Worm (Caenorhabditis elegans) whole organism, L3 larva: Measurements from ENCODE around the gene F18A11.5.
"Not testable (repeated sequence)": the region's sequence is repeated elsewhere in the genome, so short reads cannot be mapped to it uniquely, and the experiment has no call there.

Experiments used
- R02D3.7 ChIP-seq: fragments of 150-350 bp; optimal IDR thresholded peaks from 2 replicates; lab custom pipeline; 2014; ENCODE audit warnings: missing biosample characterization, missing genetic modification characterization
- ZK546.5 ChIP-seq: sonication (generic microtip); optimal IDR thresholded peaks from 2 replicates; lab custom pipeline; 2017; ENCODE audit warnings: missing biosample characterization, missing genetic modification characterization
- aly-2 ChIP-seq: fragments of 150-350 bp; optimal IDR thresholded peaks from 2 replicates; lab custom pipeline; 2014; ENCODE audit warnings: missing biosample characterization, missing genetic modification characterization
- ceh-16 ChIP-seq: sonication (generic microtip); optimal IDR thresholded peaks from 2 replicates; lab custom pipeline; 2017; ENCODE audit warnings: missing biosample characterization, missing genetic modification characterization
- ceh-28 ChIP-seq: fragments of 150-350 bp; optimal IDR thresholded peaks from 2 replicates; lab custom pipeline; 2014; ENCODE audit warnings: missing biosample characterization, missing genetic modification reagents, missing genetic modification characterization
- ceh-82 ChIP-seq: fragments of 150-350 bp; optimal IDR thresholded peaks from 2 replicates; lab custom pipeline; 2014; ENCODE audit warnings: missing biosample characterization, missing genetic modification characterization
- egl-27 ChIP-seq: sonication (generic microtip); optimal IDR thresholded peaks from 4 replicates; lab custom pipeline; 2017; ENCODE audit warnings: missing biosample characterization, missing genetic modification reagents, missing genetic modification characterization
- egl-5 ChIP-seq: fragments of 150-350 bp; optimal IDR thresholded peaks from 2 replicates; lab custom pipeline; 2017; ENCODE audit warnings: missing biosample characterization, missing genetic modification reagents, missing genetic modification characterization, inconsistent platforms
- elt-1 ChIP-seq: fragments of 150-350 bp; optimal IDR thresholded peaks from 2 replicates; lab custom pipeline; 2014; ENCODE audit warnings: missing biosample characterization, missing genetic modification characterization
- elt-2 ChIP-seq: sonication (generic microtip); optimal IDR thresholded peaks from 2 replicates; lab custom pipeline; 2016; ENCODE audit warnings: missing genetic modification reagents, mild to moderate bottlenecking, missing genetic modification characterization, missing compliant biosample characterization
- elt-3 ChIP-seq, 3 experiments: fragments of 150-350 bp in 1 of 3; sonication (generic microtip) in 2 of 3; optimal IDR thresholded peaks; 2 replicates in 2 of 3; 4 replicates in 1 of 3; lab custom pipeline; 2014 to 2017; ENCODE audit warnings: missing biosample characterization in 3 of 3, missing genetic modification characterization in 3 of 3
- eor-1 ChIP-seq, 2 experiments: fragments of 150-350 bp; optimal IDR thresholded peaks; 2 replicates each; lab custom pipeline; 2014 to 2018; ENCODE audit warnings: missing biosample characterization in 2 of 2, missing genetic modification characterization in 2 of 2
- fkh-10 ChIP-seq: sonication (generic microtip); optimal IDR thresholded peaks from 2 replicates; lab custom pipeline; 2017; ENCODE audit warnings: missing biosample characterization, missing genetic modification reagents, missing genetic modification characterization
- fkh-2 ChIP-seq: fragments of 150-350 bp; optimal IDR thresholded peaks from 2 replicates; lab custom pipeline; 2014; ENCODE audit warnings: missing biosample characterization, missing genetic modification reagents, missing genetic modification characterization
- fos-1 ChIP-seq: fragments of 150-350 bp; optimal IDR thresholded peaks from 2 replicates; lab custom pipeline; 2014; ENCODE audit warnings: missing biosample characterization, missing genetic modification characterization
- hmg-11 ChIP-seq: sonication (generic microtip); optimal IDR thresholded peaks from 2 replicates; lab custom pipeline; 2016; ENCODE audit warnings: missing genetic modification characterization, missing compliant biosample characterization
- jun-1 ChIP-seq: fragments of 150-350 bp; optimal IDR thresholded peaks from 2 replicates; lab custom pipeline; 2014; ENCODE audit warnings: missing biosample characterization, missing genetic modification reagents, missing genetic modification characterization
- lin-15B ChIP-seq: fragments of 150-350 bp; optimal IDR thresholded peaks from 2 replicates; lab custom pipeline; 2014; ENCODE audit warnings: missing biosample characterization, missing genetic modification characterization
- lin-39 ChIP-seq: fragments of 150-350 bp; optimal IDR thresholded peaks from 2 replicates; lab custom pipeline; 2018; ENCODE audit warnings: missing biosample characterization, missing genetic modification reagents, missing genetic modification characterization
- lsy-12 ChIP-seq: sonication (generic microtip); optimal IDR thresholded peaks from 2 replicates; lab custom pipeline; 2016; ENCODE audit warnings: mild to moderate bottlenecking, missing genetic modification characterization, missing compliant biosample characterization
- mml-1 ChIP-seq: fragments of 150-350 bp; sonication (generic microtip); optimal IDR thresholded peaks from 3 replicates; lab custom pipeline; 2014; ENCODE audit warnings: missing biosample characterization, missing genetic modification characterization
- nfya-1 ChIP-seq: sonication (generic microtip); optimal IDR thresholded peaks from 2 replicates; lab custom pipeline; 2017; ENCODE audit warnings: missing genetic modification characterization, mild to moderate bottlenecking, missing compliant biosample characterization, antibody characterized with exemption, moderate library complexity; ENCODE audit not compliant: insufficient read depth
- nhr-11 ChIP-seq: fragments of 150-350 bp; optimal IDR thresholded peaks from 2 replicates; lab custom pipeline; 2014; ENCODE audit warnings: missing biosample characterization, missing genetic modification characterization
- nhr-12 ChIP-seq: fragments of 150-350 bp; optimal IDR thresholded peaks from 2 replicates; lab custom pipeline; 2014; ENCODE audit warnings: missing biosample characterization, missing genetic modification characterization
- nhr-23 ChIP-seq: fragments of 150-350 bp; optimal IDR thresholded peaks from 2 replicates; lab custom pipeline; 2014; ENCODE audit warnings: missing biosample characterization, missing genetic modification reagents, missing genetic modification characterization
- nhr-237 ChIP-seq: fragments of 150-350 bp; optimal IDR thresholded peaks from 2 replicates; lab custom pipeline; 2014; ENCODE audit warnings: missing biosample characterization, missing genetic modification characterization
- nhr-25 ChIP-seq: sonication (generic microtip); optimal IDR thresholded peaks from 2 replicates; lab custom pipeline; 2017; ENCODE audit warnings: missing biosample characterization, missing genetic modification characterization
- nhr-28 ChIP-seq: fragments of 150-350 bp; optimal IDR thresholded peaks from 2 replicates; lab custom pipeline; 2014; ENCODE audit warnings: missing biosample characterization, missing genetic modification characterization
- nhr-43 ChIP-seq: sonication (generic microtip); optimal IDR thresholded peaks from 2 replicates; lab custom pipeline; 2016; ENCODE audit warnings: mild to moderate bottlenecking, missing genetic modification characterization, missing compliant biosample characterization; ENCODE audit not compliant: poor library complexity, severe bottlenecking
- nhr-76 ChIP-seq: fragments of 150-350 bp; sonication (generic microtip); optimal IDR thresholded peaks from 5 replicates; lab custom pipeline; 2014; ENCODE audit warnings: missing biosample characterization, missing genetic modification characterization
- pha-4 ChIP-seq: fragments of 150-350 bp; optimal IDR thresholded peaks from 2 replicates; lab custom pipeline; 2014; ENCODE audit warnings: missing biosample characterization, missing genetic modification reagents, missing genetic modification characterization
- sea-2 ChIP-seq: fragments of 150-350 bp; sonication (generic microtip); optimal IDR thresholded peaks from 4 replicates; lab custom pipeline; 2014; ENCODE audit warnings: missing biosample characterization, missing genetic modification reagents, missing genetic modification characterization
- snpc-4 ChIP-seq: fragments of 150-350 bp; optimal IDR thresholded peaks from 2 replicates; lab custom pipeline; 2014; ENCODE audit warnings: missing biosample characterization, missing genetic modification characterization
- tbx-2 ChIP-seq: sonication (generic microtip); optimal IDR thresholded peaks from 2 replicates; lab custom pipeline; 2016; ENCODE audit warnings: mild to moderate bottlenecking, missing genetic modification characterization, missing compliant biosample characterization
- zag-1 ChIP-seq: fragments of 150-350 bp; optimal IDR thresholded peaks from 2 replicates; lab custom pipeline; 2014; ENCODE audit warnings: missing biosample characterization, missing genetic modification characterization
- ztf-4 ChIP-seq: fragments of 150-350 bp; optimal IDR thresholded peaks from 2 replicates; lab custom pipeline; 2014; ENCODE audit warnings: missing biosample characterization, missing genetic modification characterization

The F18A11.5 gene

ce11 chrII:13047609-13048008, 33.5 kb upstream of the F18A11.5 start, which contains the start of gene F42G4.2:
Gene F42G4.2, plus strand, starts transcription at chrII:13047909.
- not testable (repeated sequence) for TF ChIP-seq pha-4 (tag; lab: Kevin White, UChicago); mml-1 (tag; lab: Kevin White, UChicago); zag-1

DNA sequence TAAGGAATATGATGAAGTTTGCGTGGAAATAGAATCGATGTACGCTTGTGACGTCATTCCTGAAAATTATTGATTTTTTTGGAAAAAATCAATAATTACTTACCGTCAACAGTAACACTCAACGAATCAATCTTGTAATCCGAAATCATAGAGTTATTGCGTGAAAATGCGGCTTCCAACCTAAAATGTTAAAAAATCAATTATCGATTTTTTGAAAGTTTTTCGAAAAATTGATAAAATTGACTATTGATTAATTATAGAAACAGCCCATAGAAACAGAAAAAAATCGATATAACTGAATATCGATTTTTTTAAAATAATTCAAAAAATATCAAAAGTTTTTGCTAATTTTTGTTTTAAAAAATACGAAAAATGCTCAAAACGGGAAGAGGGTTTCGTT, 33.0 kb upstream of the F18A11.5 start, which contains the start of gene F42G4.7:
Gene F42G4.7, minus strand, starts transcription at position 185 of the 400 bp plus-strand sequence.
- peak; percentile 67 for TF ChIP-seq ceh-28 (tag; lab: Kevin White, UChicago)

DNA sequence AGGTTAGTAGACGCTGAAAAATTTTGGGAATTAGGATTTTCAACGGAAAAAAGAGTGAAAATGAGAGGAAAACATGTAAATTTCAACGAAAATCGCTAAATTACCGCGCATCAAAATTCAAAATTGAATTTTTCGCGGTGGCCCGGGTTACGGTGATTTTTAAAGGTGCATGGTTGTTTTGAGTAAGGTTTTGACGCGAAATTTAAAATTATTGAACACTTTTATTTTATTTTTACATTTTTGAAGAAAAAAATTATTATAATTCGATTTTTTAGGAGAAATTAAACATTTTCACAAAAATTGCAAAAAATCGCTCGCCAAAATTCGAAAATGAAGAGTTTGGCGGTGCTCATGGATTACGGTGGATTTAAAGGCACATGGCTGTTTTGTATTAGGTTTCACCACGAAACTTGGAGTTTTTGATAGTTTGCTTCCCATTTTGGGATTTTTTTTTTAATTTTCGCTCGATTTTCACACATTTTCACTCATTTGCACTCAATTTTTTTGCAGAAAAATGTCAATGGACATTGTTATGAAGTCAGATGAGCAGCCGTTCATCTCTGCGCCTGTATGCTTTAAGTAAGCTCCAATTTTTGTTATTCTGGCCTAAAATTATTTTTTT, 29.5 kb upstream of the F18A11.5 start, which contains the start of gene puf-6:
Gene puf-6, minus strand, starts transcription at position 13 of the 622 bp plus-strand sequence.
- TF ChIP-seq snpc-4, nfya-1, ceh-28 (tag; lab: Kevin White, UChicago): not testable (repeated sequence)

- peak; percentile 32 for TF ChIP-seq nfya-1 (tag; lab: Kevin White, UChicago)
- no peak for TF ChIP-seq aly-2 (tag; lab: Kevin White, UChicago)
- no peak for TF ChIP-seq elt-2 (tag; lab: Kevin White, UChicago)
- TF ChIP-seq ceh-82 (tag; lab: Kevin White, UChicago), result no peak
- TF ChIP-seq lsy-12 (tag; lab: Kevin White, UChicago), result no peak
- TF ChIP-seq ceh-28 (tag; lab: Kevin White, UChicago), result no peak
- TF ChIP-seq lin-15B (tag; lab: Kevin White, UChicago), result peak; percentile 51
- no peak for TF ChIP-seq jun-1
- no peak for TF ChIP-seq nhr-25
- peak; percentile 38 for TF ChIP-seq pha-4 (tag; lab: Kevin White, UChicago)
- no peak for TF ChIP-seq elt-3 (tag; optimal IDR thresholded peaks at IDR 0.05; lab: Kevin White, UChicago)
- TF ChIP-seq snpc-4 (tag; lab: Kevin White, UChicago), result peak; percentile 41
Measured at ce11 chrII:13036717-13037116, 22.6 kb upstream of the F18A11.5 start, which contains the start of gene F18A11.3. Gene F18A11.3, minus strand, starts transcription at chrII:13036841.

ce11 chrII:13031649-13032191, 17.6 kb upstream of the F18A11.5 start, which contains the start of gene F18A11.2:
Gene F18A11.2, plus strand, starts transcription at chrII:13031699.
- not testable (repeated sequence) for TF ChIP-seq nfya-1 (tag; lab: Kevin White, UChicago); eor-1 (tag; optimal IDR thresholded peaks at IDR 0.05; lab: Kevin White, UChicago); fos-1

DNA sequence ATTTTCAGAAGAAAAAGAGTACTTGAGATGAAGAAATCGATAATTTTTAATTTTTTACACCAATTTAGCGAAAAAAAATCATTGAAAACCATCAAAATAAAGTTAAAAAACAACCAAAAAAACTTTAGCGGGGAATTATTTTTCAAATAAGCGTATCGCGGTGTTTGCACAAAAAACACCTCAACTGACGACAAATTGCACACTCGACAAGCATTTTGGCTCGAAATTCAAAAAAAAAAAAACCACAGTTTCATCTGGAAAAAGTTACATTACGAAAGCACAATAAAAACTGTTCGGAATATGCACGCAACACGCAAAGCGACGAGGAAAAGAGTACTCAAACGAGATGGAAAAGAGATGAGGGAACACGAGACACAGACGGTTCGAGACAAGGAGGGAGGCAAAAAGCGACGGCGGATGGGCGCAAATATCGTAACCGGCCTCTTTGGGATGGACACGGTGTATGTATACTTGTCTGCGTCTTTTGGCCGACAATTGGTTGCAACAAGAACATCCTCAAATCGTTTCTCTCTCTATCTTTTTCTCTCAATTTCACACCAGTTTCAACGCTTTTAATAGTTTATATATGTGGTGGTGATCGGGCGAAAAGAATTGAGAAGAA, 16.6 kb upstream of the F18A11.5 start:
- TF ChIP-seq nhr-76 (tag; lab: Kevin White, UChicago) (no peak), elt-1 (tag; lab: Kevin White, UChicago) (no peak), nhr-25 (peak; percentile 84), aly-2 (tag; lab: Kevin White, UChicago) (no peak), nfya-1 (tag; lab: Kevin White, UChicago) (peak; percentile 83), ztf-4 (no peak), nhr-43 (tag; lab: Kevin White, UChicago) (peak; percentile 53), fkh-2 (tag; lab: Kevin White, UChicago) (no peak), ZK546.5 (tag; lab: Kevin White, UChicago) (no peak), nhr-237 (no peak), snpc-4 (tag; lab: Kevin White, UChicago) (peak; percentile 45), nhr-28 (no peak), hmg-11 (tag; lab: Kevin White, UChicago) (peak; percentile 76), lsy-12 (tag; lab: Kevin White, UChicago) (peak; percentile 28), ceh-28 (tag; lab: Kevin White, UChicago) (peak; percentile 23), fkh-10 (GFP tag; lab: Kevin White, UChicago) (no peak), zag-1 (no peak), elt-3 (tag; optimal IDR thresholded peaks at IDR 0.05; lab: Kevin White, UChicago) (no peak), lin-39 (peak; percentile 50), nhr-23 (tag; lab: Kevin White, UChicago) (peak; percentile 75), R02D3.7 (tag; lab: Kevin White, UChicago) (peak; percentile 35), eor-1 (tag; optimal IDR thresholded peaks at IDR 0.05; lab: Kevin White, UChicago) (no peak), mml-1 (tag; lab: Kevin White, UChicago) (no peak), lin-15B (tag; lab: Kevin White, UChicago) (peak; percentile 19), pha-4 (tag; lab: Kevin White, UChicago) (peak; percentile 60), egl-5 (tag; lab: Kevin White, UChicago) (no peak), nhr-12 (no peak), ceh-16 (tag; lab: Kevin White, UChicago) (no peak), tbx-2 (no peak), fos-1 (no peak), sea-2 (GFP tag; lab: Kevin White, UChicago) (no peak), egl-27 (tag; lab: Kevin White, UChicago) (no peak), nhr-11 (tag; lab: Kevin White, UChicago) (no peak)
